Worm (Caenorhabditis elegans): ENCODE data around the gene C06C3.12.

- TF ChIP-seq snpc-1.1 (tag; optimal IDR thresholded peaks at IDR 0.05; ENCODE audit: insufficient read depth), result no peak
- no peak for TF ChIP-seq nhr-80 (tag; optimal IDR thresholded peaks at IDR 0.05)
- TF ChIP-seq ztf-18 (tag; optimal IDR thresholded peaks at IDR 0.05), result no peak
- no peak for TF ChIP-seq F33H1.4 (GFP tag; IDR thresholded peaks at IDR 0.05)
- no peak for TF ChIP-seq egrh-3 (GFP tag; IDR thresholded peaks at IDR 0.05)
Observed at ce11 chrII:9347444-9347843, 27.5 kb upstream of the C06C3.12 start.

Measured in whole organism, young adult.